Worm (Caenorhabditis elegans): ENCODE data around the gene F38A5.2.

ce11 chrIV:6582604-6583003, 2.6 kb downstream of the F38A5.2 start, which contains the start of gene odr-8:
- no peak for TF ChIP-seq nhr-20 (tag; optimal IDR thresholded peaks at IDR 0.05)
- no peak for TF ChIP-seq snpc-4 (tag; optimal IDR thresholded peaks at IDR 0.05)
- no peak for TF ChIP-seq nhr-84 (tag; optimal IDR thresholded peaks at IDR 0.05)
- no peak for TF ChIP-seq aha-1 (tag; optimal IDR thresholded peaks at IDR 0.05)
- no peak for TF ChIP-seq unc-130 (tag; optimal IDR thresholded peaks at IDR 0.05)

All from whole organism, L1 larva.